Worm (Caenorhabditis elegans): ENCODE results near the gene hcp-1.

- no peak for TF ChIP-seq snpc-1.1 (tag; optimal IDR thresholded peaks at IDR 0.05; ENCODE audit: insufficient read depth)
- no peak for TF ChIP-seq mes-4 (tag; optimal IDR thresholded peaks at IDR 0.05)
- no peak for TF ChIP-seq Y95B8A.8 (GFP tag; IDR thresholded peaks at IDR 0.05)
- no peak for TF ChIP-seq tlf-1 (GFP tag; optimal IDR thresholded peaks at IDR 0.05)
- TF ChIP-seq F39B2.1 (GFP tag; IDR thresholded peaks at IDR 0.05), result no peak
- no peak for TF ChIP-seq F55B11.4 (tag; optimal IDR thresholded peaks at IDR 0.05; ENCODE audit: borderline replicate concordance, insufficient read depth)
- no peak for TF ChIP-seq nhr-27 (tag; optimal IDR thresholded peaks at IDR 0.05)
- TF ChIP-seq F49E8.2 (tag; optimal IDR thresholded peaks at IDR 0.05; ENCODE audit: insufficient read depth), result no peak
- TF ChIP-seq B0019.2 (GFP tag; conservative IDR thresholded peaks at IDR 0.05), result no peak
- TF ChIP-seq snpc-4 (GFP tag; optimal IDR thresholded peaks at IDR 0.05), result no peak
- no peak for TF ChIP-seq snpc-4 (tag; optimal IDR thresholded peaks at IDR 0.05)
These were observed 49.0 kb upstream of the hcp-1 start for ce11 chrV:6544999-6545398.
